Worm (Caenorhabditis elegans) whole organism, early embryonic: ENCODE results near the gene F56D2.2.

Experiments
- B0310.2 ChIP-seq: sonication (generic microtip); optimal IDR thresholded peaks from 2 replicates; lab custom pipeline; 2016; ENCODE audit warnings: mild to moderate bottlenecking, missing genetic modification characterization, missing compliant biosample characterization
- F13C5.2 ChIP-seq: sonication (generic microtip); optimal IDR thresholded peaks from 2 replicates; lab custom pipeline; 2017; ENCODE audit warnings: mild to moderate bottlenecking, missing genetic modification characterization, inconsistent platforms, missing compliant biosample characterization
- ama-1 ChIP-seq: fragments of 150-350 bp; optimal IDR thresholded peaks from 2 replicates; lab custom pipeline; 2014
- ceh-36 ChIP-seq: sonication (generic microtip); optimal IDR thresholded peaks from 2 replicates; lab custom pipeline; 2016; ENCODE audit warnings: missing genetic modification characterization, inconsistent platforms, missing compliant biosample characterization
- flt-1 ChIP-seq: fragments of 200-800 bp; sonication (Bioruptor generic); IDR thresholded peaks from 2 replicates; pipeline ENCODE4 v1.3.6; 2022; ENCODE audit warnings: missing genetic modification characterization, missing compliant biosample characterization
- hmbx-1 ChIP-seq: sonication (generic microtip); optimal IDR thresholded peaks from 2 replicates; lab custom pipeline; 2016; ENCODE audit warnings: mild to moderate bottlenecking, missing genetic modification characterization, missing compliant biosample characterization
- hnd-1 ChIP-seq: sonication (generic microtip); optimal IDR thresholded peaks from 2 replicates; lab custom pipeline; 2016; ENCODE audit warnings: missing genetic modification characterization, missing compliant biosample characterization
- pes-1 ChIP-seq: fragments of 200-800 bp; sonication (Bioruptor generic); IDR thresholded peaks from 2 replicates; pipeline ENCODE4 v1.3.6; 2022; ENCODE audit warnings: missing genetic modification reagents, missing genetic modification characterization, missing compliant biosample characterization

DNA sequence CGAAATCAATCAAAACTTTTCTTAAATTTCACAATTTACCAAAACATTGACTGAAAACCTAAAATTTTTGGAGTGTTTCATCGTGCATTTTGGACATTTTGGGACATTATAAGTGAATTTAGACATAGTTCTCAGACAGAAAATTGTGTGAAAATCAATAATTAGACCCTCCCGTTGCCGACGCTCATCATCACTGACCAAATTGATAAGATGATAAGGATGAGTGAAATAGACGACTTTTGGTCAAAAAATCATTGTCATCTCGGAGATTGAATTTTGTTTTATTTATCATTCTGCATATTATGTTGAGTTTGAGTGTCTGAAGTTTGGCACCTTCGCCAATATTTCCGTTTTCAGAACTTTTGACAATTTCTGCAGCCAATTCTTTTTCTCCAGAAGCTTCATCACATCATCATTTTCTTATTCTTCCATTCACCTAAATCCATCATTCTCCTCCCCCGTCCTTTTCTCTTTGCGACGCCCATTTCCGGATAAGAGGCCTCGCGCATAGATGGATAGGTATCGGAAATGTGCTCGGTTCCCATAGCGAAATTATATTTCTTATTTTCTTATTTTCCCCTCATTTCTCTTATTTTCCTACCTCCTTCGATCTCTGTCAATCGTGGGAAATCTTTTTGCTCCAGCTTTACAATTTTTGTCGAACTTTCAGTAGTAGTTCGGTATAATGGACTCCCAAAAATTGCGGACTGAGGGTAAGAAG lies 24.7 kb downstream of the F56D2.2 start, which contains the start of gene bas-1:
- TF ChIP-seq hmbx-1 (no peak), ama-1 (lab: Kevin White, UChicago) (no peak), flt-1 (no peak), ceh-36 (no peak), hnd-1 (tag; lab: Kevin White, UChicago) (no peak), F13C5.2 (no peak), B0310.2 (no peak), pes-1 (GFP tag; lab: Robert Waterston, UW) (no peak)
